Worm (Caenorhabditis elegans) whole organism, young adult: ENCODE data around the gene ZK666.15.

Experiments used
- B0035.1 ChIP-seq: sonication (generic microtip); optimal IDR thresholded peaks from 2 replicates; lab custom pipeline; 2016; ENCODE audit warnings: missing genetic modification characterization, mild to moderate bottlenecking, missing compliant biosample characterization, missing genotype, missing genetic modification reagents
- C17E4.6 ChIP-seq: fragments of 200-800 bp; sonication (Bioruptor generic); IDR thresholded peaks from 2 replicates; pipeline ENCODE4 v1.3.6; 2022; ENCODE audit warnings: missing genetic modification reagents, missing genetic modification characterization, missing compliant biosample characterization
- F10E7.11 ChIP-seq: sonication (generic microtip); optimal IDR thresholded peaks from 2 replicates; lab custom pipeline; 2017; ENCODE audit warnings: mild to moderate bottlenecking, missing genetic modification characterization, moderate library complexity, missing compliant biosample characterization
- F22D6.2 ChIP-seq: sonication (generic microtip); optimal IDR thresholded peaks from 2 replicates; lab custom pipeline; 2016; ENCODE audit warnings: mild to moderate bottlenecking, missing genetic modification characterization, missing compliant biosample characterization
- F23B12.7 ChIP-seq: sonication (generic microtip); optimal IDR thresholded peaks from 2 replicates; lab custom pipeline; 2017; ENCODE audit warnings: missing genetic modification characterization, mild to moderate bottlenecking, missing compliant biosample characterization, antibody characterized with exemption, moderate library complexity; ENCODE audit not compliant: insufficient read depth
- Y79H2A.3 ChIP-seq: fragments of 200-800 bp; sonication (Bioruptor generic); conservative IDR thresholded peaks from 2 replicates; pipeline ENCODE4 v1.3.6; 2022; ENCODE audit warnings: missing genetic modification reagents, missing genetic modification characterization, missing compliant biosample characterization
- Y95B8A.8 ChIP-seq: fragments of 200-800 bp; sonication (Bioruptor generic); IDR thresholded peaks from 2 replicates; pipeline ENCODE4 v1.3.6; 2022; ENCODE audit warnings: missing genetic modification reagents, missing genetic modification characterization, missing compliant biosample characterization
- akir-1 ChIP-seq: fragments of 200-800 bp; sonication (Bioruptor generic); optimal IDR thresholded peaks from 2 replicates; lab custom pipeline; 2018; ENCODE audit warnings: mild to moderate bottlenecking, missing genetic modification characterization, moderate library complexity, missing compliant biosample characterization
- ama-1 ChIP-seq, 3 experiments: fragments of 150-350 bp in 1 of 3; sonication (generic microtip) in 2 of 3; optimal IDR thresholded peaks; 2 replicates each; lab custom pipeline; 2014 to 2018; ENCODE audit warnings: missing biosample characterization in 2 of 3, missing genetic modification characterization in 2 of 3, missing genetic modification reagents in 2 of 3
- athp-1 ChIP-seq: sonication (generic microtip); optimal IDR thresholded peaks from 2 replicates; lab custom pipeline; 2017; ENCODE audit warnings: mild to moderate bottlenecking, missing genetic modification characterization, missing compliant biosample characterization
- cebp-1 ChIP-seq, 2 experiments: fragments of 200-800 bp in 1 of 2; sonication (Bioruptor generic) in 1 of 2; sonication (generic microtip) in 1 of 2; IDR thresholded peaks in 1 of 2; optimal IDR thresholded peaks in 1 of 2; 2 replicates each; pipeline versions ENCODE4 v1.3.6 to Lab custom; 2017 to 2022; ENCODE audit warnings: missing compliant biosample characterization in 2 of 2, missing genetic modification characterization in 2 of 2, mild to moderate bottlenecking in 1 of 2, missing genetic modification reagents in 1 of 2, moderate library complexity in 1 of 2
- cebp-2 ChIP-seq: fragments of 200-800 bp; sonication (Bioruptor generic); IDR thresholded peaks from 2 replicates; pipeline ENCODE4 v1.3.6; 2022; ENCODE audit warnings: missing genetic modification characterization, missing compliant biosample characterization
- ceh-27 ChIP-seq: fragments of 200-800 bp; sonication (Bioruptor generic); optimal IDR thresholded peaks from 2 replicates; lab custom pipeline; 2018; ENCODE audit warnings: mild to moderate bottlenecking, missing genetic modification characterization, moderate library complexity, missing compliant biosample characterization
- ceh-40 ChIP-seq: fragments of 200-800 bp; sonication (Bioruptor generic); IDR thresholded peaks from 2 replicates; pipeline ENCODE4 v1.3.6; 2022; ENCODE audit warnings: missing genetic modification characterization, missing compliant biosample characterization
- ceh-91 ChIP-seq: fragments of 200-800 bp; sonication (Bioruptor generic); IDR thresholded peaks from 2 replicates; pipeline ENCODE4 v1.3.6; 2022; ENCODE audit warnings: missing genetic modification reagents, missing genetic modification characterization, missing compliant biosample characterization
- chd-7 ChIP-seq: sonication (generic microtip); optimal IDR thresholded peaks from 2 replicates; lab custom pipeline; 2016; ENCODE audit warnings: mild to moderate bottlenecking, missing genetic modification characterization, moderate library complexity, missing compliant biosample characterization
- die-1 ChIP-seq: sonication (generic microtip); optimal IDR thresholded peaks from 2 replicates; lab custom pipeline; 2016; ENCODE audit warnings: missing genotype, mild to moderate bottlenecking, missing genetic modification characterization, missing compliant biosample characterization
- dox-1 ChIP-seq: fragments of 200-800 bp; sonication (Bioruptor generic); IDR thresholded peaks from 2 replicates; pipeline ENCODE4 v1.3.6; 2022; ENCODE audit warnings: missing genetic modification reagents, missing genetic modification characterization, missing compliant biosample characterization
- efl-1 ChIP-seq: fragments of 150-350 bp; optimal IDR thresholded peaks from 2 replicates; lab custom pipeline; 2014; ENCODE audit warnings: missing biosample characterization, missing genetic modification reagents, missing genetic modification characterization
- egrh-3 ChIP-seq: fragments of 200-800 bp; sonication (Bioruptor generic); IDR thresholded peaks from 2 replicates; pipeline ENCODE4 v1.3.6; 2022; ENCODE audit warnings: missing genetic modification reagents, missing genetic modification characterization, missing compliant biosample characterization
- ekl-4 ChIP-seq: fragments of 200-800 bp; sonication (Bioruptor generic); IDR thresholded peaks from 2 replicates; pipeline ENCODE4 v1.3.6; 2022; ENCODE audit warnings: missing genetic modification reagents, missing genetic modification characterization, missing compliant biosample characterization
- gei-17 ChIP-seq: fragments of 200-800 bp; sonication (Bioruptor generic); optimal IDR thresholded peaks from 2 replicates; lab custom pipeline; 2018; ENCODE audit warnings: mild to moderate bottlenecking, missing genetic modification characterization, missing compliant biosample characterization
- hrde-1 ChIP-seq: sonication (generic microtip); optimal IDR thresholded peaks from 2 replicates; lab custom pipeline; 2016; ENCODE audit warnings: missing genetic modification characterization, mild to moderate bottlenecking, missing compliant biosample characterization, moderate library complexity, missing genotype, missing genetic modification reagents, borderline replicate concordance
- hsf-1 ChIP-seq: fragments of 200-800 bp; sonication (Bioruptor generic); IDR thresholded peaks from 2 replicates; pipeline ENCODE4 v1.3.6; 2022; ENCODE audit warnings: missing genetic modification reagents, missing genetic modification characterization, missing compliant biosample characterization
- lin-26 ChIP-seq: fragments of 200-800 bp; sonication (Bioruptor generic); IDR thresholded peaks from 2 replicates; pipeline ENCODE4 v1.3.6; 2022; ENCODE audit warnings: missing genetic modification reagents, missing genetic modification characterization, missing compliant biosample characterization
- madf-10 ChIP-seq: sonication (generic microtip); optimal IDR thresholded peaks from 2 replicates; lab custom pipeline; 2016; ENCODE audit warnings: mild to moderate bottlenecking, missing genetic modification characterization, missing compliant biosample characterization
- madf-8 ChIP-seq: fragments of 200-800 bp; sonication (Bioruptor generic); conservative IDR thresholded peaks from 2 replicates; pipeline ENCODE4 v1.3.6; 2022; ENCODE audit warnings: missing genetic modification reagents, missing genetic modification characterization, missing compliant biosample characterization
- mcd-1 ChIP-seq: fragments of 200-800 bp; sonication (Bioruptor generic); IDR thresholded peaks from 2 replicates; pipeline ENCODE4 v1.3.6; 2022; ENCODE audit warnings: missing genetic modification reagents, missing genetic modification characterization, missing compliant biosample characterization
- nfya-2 ChIP-seq: fragments of 200-800 bp; sonication (Bioruptor generic); IDR thresholded peaks from 2 replicates; pipeline ENCODE4 v1.3.6; 2022; ENCODE audit warnings: missing genetic modification reagents, missing genetic modification characterization, missing compliant biosample characterization
- pha-4 ChIP-seq: fragments of 150-350 bp; sonication (generic microtip); optimal IDR thresholded peaks from 2 replicates; lab custom pipeline; 2014; ENCODE audit warnings: missing biosample characterization, missing genetic modification reagents, missing genetic modification characterization
- rec-8 ChIP-seq, 2 experiments: sonication (generic microtip); optimal IDR thresholded peaks; 2 replicates each; lab custom pipeline; 2016; ENCODE audit warnings: mild to moderate bottlenecking in 2 of 2, missing genetic modification characterization in 2 of 2, missing genetic modification reagents in 2 of 2, missing genotype in 2 of 2, missing biosample characterization in 1 of 2, missing compliant biosample characterization in 1 of 2, moderate library complexity in 1 of 2
- sdz-38 ChIP-seq: sonication (generic microtip); optimal IDR thresholded peaks from 2 replicates; lab custom pipeline; 2016; ENCODE audit warnings: missing genotype, missing genetic modification characterization, missing compliant biosample characterization
- snpc-1.1 ChIP-seq: sonication (generic microtip); optimal IDR thresholded peaks from 2 replicates; lab custom pipeline; 2017; ENCODE audit warnings: missing genetic modification characterization, mild to moderate bottlenecking, missing compliant biosample characterization, antibody characterized with exemption, moderate library complexity, missing genotype, missing genetic modification reagents; ENCODE audit not compliant: insufficient read depth
- snpc-1.3 ChIP-seq: sonication (generic microtip); optimal IDR thresholded peaks from 2 replicates; lab custom pipeline; 2017; ENCODE audit warnings: missing genetic modification characterization, mild to moderate bottlenecking, missing compliant biosample characterization, antibody characterized with exemption, moderate library complexity, missing genotype, missing genetic modification reagents; ENCODE audit not compliant: insufficient read depth
- snpc-4 ChIP-seq, 5 experiments: fragments of 150-350 bp in 1 of 5; sonication (generic microtip) in 4 of 5; optimal IDR thresholded peaks; 2 replicates each; lab custom pipeline; 2014 to 2018; ENCODE audit warnings: missing genetic modification characterization in 5 of 5, missing biosample characterization in 3 of 5, antibody characterized with exemption in 2 of 5, mild to moderate bottlenecking in 2 of 5, missing compliant biosample characterization in 2 of 5, missing genotype in 2 of 5, moderate library complexity in 2 of 5, missing genetic modification reagents in 1 of 5
- xnd-1 ChIP-seq: sonication (generic microtip); optimal IDR thresholded peaks from 2 replicates; lab custom pipeline; 2016; ENCODE audit warnings: missing genotype, missing genetic modification reagents, missing genetic modification characterization, missing compliant biosample characterization
- zfh-2 ChIP-seq: fragments of 200-800 bp; sonication (Bioruptor generic); conservative IDR thresholded peaks from 2 replicates; pipeline ENCODE4 v1.3.6; 2022; ENCODE audit warnings: missing genetic modification reagents, missing genetic modification characterization, missing compliant biosample characterization
- ztf-22 ChIP-seq: fragments of 200-800 bp; sonication (Bioruptor generic); optimal IDR thresholded peaks from 2 replicates; lab custom pipeline; 2018; ENCODE audit warnings: mild to moderate bottlenecking, missing genetic modification characterization, moderate library complexity, missing compliant biosample characterization
- ztf-3 ChIP-seq: fragments of 200-800 bp; sonication (Bioruptor generic); optimal IDR thresholded peaks from 2 replicates; lab custom pipeline; 2018; ENCODE audit warnings: mild to moderate bottlenecking, missing genetic modification characterization, missing compliant biosample characterization

Gene ZK666.15

DNA sequence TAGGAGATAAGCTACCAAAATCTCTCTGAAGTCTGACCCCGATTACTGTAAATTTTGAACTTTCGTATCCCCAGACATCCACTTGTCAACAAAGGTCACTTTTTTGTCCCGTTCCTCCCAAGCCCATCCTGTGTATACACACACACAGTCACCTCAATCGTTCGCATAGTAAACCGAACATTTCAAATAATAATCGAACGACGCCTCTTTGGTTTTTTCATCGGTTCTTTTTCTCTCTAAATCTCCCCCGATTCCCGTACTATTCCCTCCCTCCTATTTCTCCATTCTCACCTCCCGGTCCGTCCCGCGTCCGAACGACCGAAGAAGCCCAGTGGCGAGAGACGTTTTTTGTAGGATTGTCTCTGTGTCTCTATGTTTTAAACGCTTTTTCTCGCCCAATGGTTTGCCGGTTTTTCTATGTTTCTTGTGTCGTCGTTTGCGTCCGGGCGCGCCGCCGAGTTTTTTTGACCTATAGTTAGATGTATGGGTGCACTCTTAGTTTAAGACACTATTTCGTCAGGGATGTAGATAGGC is 42.4 kb downstream of the ZK666.15 start (continued):
- TF ChIP-seq snpc-4 (GFP tag; optimal IDR thresholded peaks at IDR 0.05; lab: Kevin White, UChicago) (no peak), snpc-4 (tag; optimal IDR thresholded peaks at IDR 0.05; lab: Kevin White, UChicago) (no peak), die-1 (tag; lab: Kevin White, UChicago) (no peak), nfya-2 (GFP tag; lab: Robert Waterston, UW) (no peak), efl-1 (peak; percentile 26), pha-4 (tag; lab: Kevin White, UChicago) (no peak), ekl-4 (GFP tag; lab: Robert Waterston, UW) (no peak), gei-17 (GFP tag; lab: Kevin White, UChicago) (no peak), xnd-1 (tag; lab: Kevin White, UChicago) (no peak), B0035.1 (tag; lab: Kevin White, UChicago) (no peak), cebp-1 (GFP tag; IDR thresholded peaks at IDR 0.05; lab: Robert Waterston, UW) (no peak), cebp-1 (tag; optimal IDR thresholded peaks at IDR 0.05; lab: Kevin White, UChicago) (peak; percentile 2), snpc-1.1 (tag; lab: Kevin White, UChicago) (no peak), F10E7.11 (tag; lab: Kevin White, UChicago) (no peak), ztf-3 (GFP tag; lab: Kevin White, UChicago) (no peak)

DNA sequence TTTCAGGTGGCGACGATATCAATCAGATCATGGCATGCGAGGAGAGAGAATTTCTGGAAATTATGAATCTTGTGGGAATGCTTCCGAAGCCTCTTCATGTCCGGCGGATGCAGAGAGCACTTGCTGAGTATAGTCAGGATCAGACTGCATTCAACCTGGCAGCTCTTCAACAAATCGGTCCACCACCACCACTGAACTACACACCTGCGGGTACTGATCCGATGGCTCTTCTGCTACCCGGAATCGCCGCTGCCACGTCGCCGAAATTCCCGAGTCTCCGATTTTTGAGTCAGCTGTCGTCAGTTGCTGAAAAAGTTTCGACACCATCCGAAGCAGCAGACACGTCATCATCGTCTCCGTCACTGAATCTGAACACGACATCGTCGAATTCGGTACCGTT is 44.1 kb downstream of the ZK666.15 start:
- TF ChIP-seq cebp-2 (GFP tag; lab: Robert Waterston, UW) (0 out of 2 replicates have a peak, but pooled peaks have one; percentile 51), zfh-2 (peak; percentile 58; the same call in 1 of the 2 replicates), madf-10 (tag; lab: Kevin White, UChicago) (no peak)

DNA sequence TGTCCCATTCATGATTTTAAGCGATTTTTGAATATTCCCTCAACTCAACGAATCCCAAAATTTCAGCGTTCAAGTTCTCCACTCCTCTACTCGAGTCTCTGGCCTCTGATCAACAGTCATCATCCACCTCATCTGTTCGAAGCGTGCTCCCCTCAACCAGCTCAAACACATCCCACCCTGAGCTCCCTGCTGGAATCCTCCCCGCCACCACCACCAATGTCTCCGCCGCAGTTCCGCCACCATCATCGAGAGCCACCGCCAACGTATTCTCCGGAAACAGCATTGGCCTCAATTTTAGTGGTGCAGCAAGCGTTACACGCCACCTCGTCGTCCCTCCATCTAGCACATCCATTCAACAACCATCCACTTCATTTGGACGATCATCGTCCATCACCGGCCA is 44.8 kb downstream of the ZK666.15 start:
- TF ChIP-seq Y79H2A.3 (GFP tag; lab: Robert Waterston, UW): no peak
- TF ChIP-seq ceh-27 (GFP tag; lab: Kevin White, UChicago): no peak
- TF ChIP-seq chd-7: peak; percentile 11
- TF ChIP-seq akir-1 (GFP tag; lab: Kevin White, UChicago): no peak
- peak; percentile 52; the same call in 1 of the 2 replicates for TF ChIP-seq egrh-3 (GFP tag; lab: Robert Waterston, UW)
- TF ChIP-seq zfh-2: peak; percentile 71
- no peak for TF ChIP-seq madf-10 (tag; lab: Kevin White, UChicago)
- TF ChIP-seq rec-8 (tag; optimal IDR thresholded peaks at IDR 0.05; lab: Kevin White, UChicago): no peak
- no peak for TF ChIP-seq Y95B8A.8

DNA sequence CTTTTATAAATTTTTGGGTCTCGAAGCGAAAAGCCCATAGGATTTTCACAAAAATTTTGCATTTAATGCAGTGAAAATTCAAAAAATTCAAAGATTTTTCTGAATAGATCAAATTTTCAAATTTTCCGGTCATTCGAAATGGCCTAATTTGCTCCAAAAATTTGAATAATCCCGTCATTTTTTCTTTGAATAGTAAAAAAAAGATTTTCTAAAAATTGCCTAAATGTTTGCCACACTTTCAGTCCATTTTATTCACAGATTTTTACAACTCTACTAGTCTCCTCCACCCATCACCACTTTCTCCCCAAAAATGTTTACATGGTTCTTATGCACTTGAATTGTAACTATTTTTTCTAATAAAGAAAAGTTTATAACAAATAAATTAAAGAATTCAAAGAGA is 47.1 kb downstream of the ZK666.15 start:
- no peak for TF ChIP-seq pha-4 (tag; lab: Kevin White, UChicago)
- TF ChIP-seq dox-1 (GFP tag; lab: Robert Waterston, UW): no peak
- no peak for TF ChIP-seq F22D6.2 (tag; lab: Kevin White, UChicago)
- no peak for TF ChIP-seq athp-1 (tag; lab: Kevin White, UChicago)
- TF ChIP-seq ceh-40 (GFP tag; lab: Robert Waterston, UW): no peak
- TF ChIP-seq lin-26: 0 out of 2 replicates have a peak, but pooled peaks have one; percentile 10

DNA sequence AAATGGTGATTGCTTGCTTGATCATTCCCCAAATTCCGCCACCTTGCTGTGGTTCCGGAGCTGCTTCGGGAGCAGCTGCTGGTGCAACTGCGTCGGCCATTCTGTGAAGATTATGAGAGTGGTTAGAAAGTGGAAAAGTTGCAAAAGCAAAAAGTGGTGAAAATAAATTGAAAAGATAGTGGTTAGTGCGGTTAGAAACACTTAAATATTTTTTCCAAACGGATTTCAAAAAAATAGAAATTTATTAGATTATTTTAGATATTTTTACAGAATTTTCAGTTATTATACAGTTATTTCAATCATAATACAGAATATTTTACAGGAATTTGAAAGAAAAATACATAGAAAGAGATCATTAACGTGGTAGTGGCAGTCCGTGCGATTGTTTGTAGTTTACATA is 50.7 kb downstream of the ZK666.15 start, which contains the start of gene R166.2:
TSS of gene R166.2 (minus strand) at position 101 of the 400 bp plus-strand sequence.
- TF ChIP-seq madf-8 (GFP tag; lab: Robert Waterston, UW) (no peak), hrde-1 (no peak), hsf-1 (GFP tag; lab: Robert Waterston, UW) (no peak), sdz-38 (tag; lab: Kevin White, UChicago) (no peak), ztf-22 (GFP tag; lab: Kevin White, UChicago) (no peak), snpc-1.3 (tag; lab: Kevin White, UChicago) (no peak), ceh-91 (no peak), ama-1 (optimal IDR thresholded peaks at IDR 0.05; lab: Kevin White, UChicago) (no peak), ama-1 (GFP tag; optimal IDR thresholded peaks at IDR 0.05; lab: Kevin White, UChicago) (no peak), mcd-1 (no peak), C17E4.6 (GFP tag; lab: Robert Waterston, UW) (no peak), F23B12.7 (tag; lab: Kevin White, UChicago) (no peak)
